Worm (Caenorhabditis elegans): ENCODE data around the gene sphr-1.

Gene sphr-1

ce11 chrV:9202710-9203109, 11.3 kb downstream of the sphr-1 start, which contains the start of gene asp-2:
TSS of gene asp-2 (plus strand) at chrV:9203077.
- no peak for TF ChIP-seq nhr-237 (tag; optimal IDR thresholded peaks at IDR 0.05)
- no peak for TF ChIP-seq ztf-11 (tag; optimal IDR thresholded peaks at IDR 0.05)
- no peak for TF ChIP-seq elt-1 (tag; optimal IDR thresholded peaks at IDR 0.05; ENCODE audit: borderline replicate concordance, insufficient read depth)
- no peak for TF ChIP-seq nhr-2 (tag; optimal IDR thresholded peaks at IDR 0.05)
- no peak for TF ChIP-seq M03D4.4 (tag; optimal IDR thresholded peaks at IDR 0.05)
- no peak for TF ChIP-seq lin-32 (GFP tag; optimal IDR thresholded peaks at IDR 0.05)

- TF ChIP-seq nhr-2 (tag; optimal IDR thresholded peaks at IDR 0.05), result no peak
- no peak for TF ChIP-seq nhr-237 (tag; optimal IDR thresholded peaks at IDR 0.05)
- TF ChIP-seq flh-1 (GFP tag; optimal IDR thresholded peaks at IDR 0.05), result no peak
- TF ChIP-seq snpc-4 (tag; optimal IDR thresholded peaks at IDR 0.05), result no peak
- TF ChIP-seq ham-2 (GFP tag; optimal IDR thresholded peaks at IDR 0.05), result no peak
- no peak for TF ChIP-seq lsy-2 (tag; optimal IDR thresholded peaks at IDR 0.05)
- no peak for TF ChIP-seq unc-120 (tag; optimal IDR thresholded peaks at IDR 0.05; ENCODE audit: poor library complexity, severe bottlenecking)
- no peak for TF ChIP-seq ceh-83 (GFP tag; optimal IDR thresholded peaks at IDR 0.05)
- TF ChIP-seq mab-5 (tag; optimal IDR thresholded peaks at IDR 0.05), result no peak
These were observed 16.0 kb downstream of the sphr-1 start, which contains the start of gene inx-10 for ce11 chrV:9207377-9207776. TSS of gene inx-10 (minus strand) at chrV:9207477.

- TF ChIP-seq tbx-8 (GFP tag; optimal IDR thresholded peaks at IDR 0.05) (no peak), nhr-2 (tag; optimal IDR thresholded peaks at IDR 0.05) (no peak), ces-1 (GFP tag; optimal IDR thresholded peaks at IDR 0.05) (peak; percentile 32), cnd-1 (tag; optimal IDR thresholded peaks at IDR 0.05) (no peak)
These were observed 17.5 kb downstream of the sphr-1 start for ce11 chrV:9208878-9209277.

ce11 chrV:9212499-9212898, 21.1 kb downstream of the sphr-1 start:
- TF ChIP-seq hlh-1 (tag; optimal IDR thresholded peaks at IDR 0.05) (no peak), lin-32 (GFP tag; optimal IDR thresholded peaks at IDR 0.05) (no peak), mep-1 (tag; optimal IDR thresholded peaks at IDR 0.05) (peak; percentile 76), ces-1 (GFP tag; optimal IDR thresholded peaks at IDR 0.05) (peak; percentile 98), ham-2 (GFP tag; optimal IDR thresholded peaks at IDR 0.05) (no peak), mls-2 (tag; optimal IDR thresholded peaks at IDR 0.05) (peak; percentile 27), unc-120 (tag; optimal IDR thresholded peaks at IDR 0.05; ENCODE audit: poor library complexity, severe bottlenecking) (peak; percentile 82), nhr-237 (tag; optimal IDR thresholded peaks at IDR 0.05) (peak; percentile 67), nhr-12 (tag; optimal IDR thresholded peaks at IDR 0.05) (no peak), pha-4 (tag; optimal IDR thresholded peaks at IDR 0.05) (peak; percentile 74), lsy-2 (tag; optimal IDR thresholded peaks at IDR 0.05) (peak; percentile 46), ceh-39 (tag; optimal IDR thresholded peaks at IDR 0.05) (peak; percentile 40)

ce11 chrV:9213554-9213953, 22.1 kb downstream of the sphr-1 start, which contains the start of gene mdt-27:
TSS of gene mdt-27 (minus strand) at chrV:9213654.
- TF ChIP-seq ham-2 (GFP tag; optimal IDR thresholded peaks at IDR 0.05) (no peak), elt-1 (tag; optimal IDR thresholded peaks at IDR 0.05; ENCODE audit: borderline replicate concordance, insufficient read depth) (no peak), lin-32 (GFP tag; optimal IDR thresholded peaks at IDR 0.05) (no peak), nhr-12 (tag; optimal IDR thresholded peaks at IDR 0.05) (no peak), bed-3 (GFP tag; optimal IDR thresholded peaks at IDR 0.05) (no peak)

ce11 chrV:9217158-9217557, 25.7 kb downstream of the sphr-1 start, which contains the start of gene pacs-1:
TSS of gene pacs-1 (minus strand) at chrV:9217258.
- TF ChIP-seq ceh-83 (GFP tag; optimal IDR thresholded peaks at IDR 0.05) (no peak), mep-1 (tag; optimal IDR thresholded peaks at IDR 0.05) (no peak), ceh-39 (tag; optimal IDR thresholded peaks at IDR 0.05) (no peak), sptf-1 (tag; optimal IDR thresholded peaks at IDR 0.05) (no peak), M03D4.4 (tag; optimal IDR thresholded peaks at IDR 0.05) (no peak), ces-1 (GFP tag; optimal IDR thresholded peaks at IDR 0.05) (no peak)

ce11 chrV:9218214-9218613, 26.8 kb downstream of the sphr-1 start:
- no peak for TF ChIP-seq bed-3 (GFP tag; optimal IDR thresholded peaks at IDR 0.05)
- TF ChIP-seq zip-8 (tag; optimal IDR thresholded peaks at IDR 0.05), result no peak
- TF ChIP-seq blmp-1 (tag; optimal IDR thresholded peaks at IDR 0.05), result no peak
- peak; percentile 91 for TF ChIP-seq unc-62 (GFP tag; optimal IDR thresholded peaks at IDR 0.05)
- TF ChIP-seq nhr-76 (tag; optimal IDR thresholded peaks at IDR 0.05), result no peak
- peak; percentile 6 for TF ChIP-seq elt-1 (tag; optimal IDR thresholded peaks at IDR 0.05; ENCODE audit: borderline replicate concordance, insufficient read depth)
- TF ChIP-seq tbx-8 (GFP tag; optimal IDR thresholded peaks at IDR 0.05), result no peak
- TF ChIP-seq unc-120 (tag; optimal IDR thresholded peaks at IDR 0.05; ENCODE audit: poor library complexity, severe bottlenecking), result no peak
- no peak for TF ChIP-seq ztf-11 (tag; optimal IDR thresholded peaks at IDR 0.05)

Measured in whole organism, mixed stage, embryonic.